Worm (Caenorhabditis elegans): ENCODE data around the gene F26G1.1.

DNA sequence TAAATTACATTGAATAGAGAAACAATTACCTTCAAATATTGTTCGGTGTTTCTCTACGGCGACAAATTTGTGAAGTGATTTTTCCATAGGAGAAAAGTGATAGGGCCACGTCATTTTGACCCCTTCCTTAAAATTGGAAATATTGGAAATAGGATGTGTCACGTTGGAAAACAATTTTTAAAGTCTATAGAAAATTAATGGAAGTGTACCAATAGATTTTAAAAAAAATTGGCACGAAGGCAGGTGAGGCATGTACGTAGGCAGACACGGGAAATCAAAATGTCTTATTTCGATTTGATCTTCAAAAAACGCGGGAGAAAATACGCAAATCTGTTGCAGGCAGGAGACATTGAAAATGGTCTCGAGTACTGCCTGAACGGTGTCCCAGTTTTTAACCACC is 46.2 kb downstream of the F26G1.1 start, which contains the start of gene C33F10.12:
- TF ChIP-seq mel-28 (tag; optimal IDR thresholded peaks at IDR 0.05; ENCODE audit: borderline replicate concordance) (no peak), pha-4 (tag; optimal IDR thresholded peaks at IDR 0.05) (no peak), ceh-58 (GFP tag; IDR thresholded peaks at IDR 0.05) (no peak), sdz-38 (tag; optimal IDR thresholded peaks at IDR 0.05) (no peak), nhr-90 (tag; optimal IDR thresholded peaks at IDR 0.05) (no peak), unc-62 (GFP tag; optimal IDR thresholded peaks at IDR 0.05) (no peak), nfya-1 (tag; optimal IDR thresholded peaks at IDR 0.05; ENCODE audit: borderline replicate concordance, insufficient read depth) (no peak), ama-1 (optimal IDR thresholded peaks at IDR 0.05) (no peak), ama-1 (GFP tag; optimal IDR thresholded peaks at IDR 0.05) (no peak), let-607 (tag; optimal IDR thresholded peaks at IDR 0.05) (no peak), dpl-1 (GFP tag; optimal IDR thresholded peaks at IDR 0.05) (no peak), B0035.1 (tag; optimal IDR thresholded peaks at IDR 0.05) (no peak)
